Worm (Caenorhabditis elegans): Measurements from ENCODE around the gene cwn-2.

cwn-2 gene

DNA sequence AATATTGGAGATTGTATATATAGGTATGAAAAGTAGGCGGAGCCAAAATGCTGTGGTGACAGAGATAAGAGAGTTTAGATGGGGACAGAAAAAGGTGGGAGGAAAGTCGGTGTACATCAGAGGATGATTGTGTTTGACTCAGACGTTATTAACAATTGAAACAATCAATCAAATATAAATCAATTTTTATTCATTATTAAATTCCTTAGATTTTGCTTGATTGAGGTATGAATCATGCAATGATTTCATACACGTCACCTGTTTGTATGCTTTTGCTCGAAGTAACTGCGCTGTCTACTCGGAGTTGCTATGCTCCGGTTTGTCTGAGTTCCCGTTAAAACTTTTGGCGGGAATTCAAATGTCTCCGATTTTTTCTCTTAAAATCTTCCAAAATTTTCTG, 47.5 kb downstream of the cwn-2 start, which contains the start of gene C04G2.10:
TSS of gene C04G2.10 (plus strand) at position 301 of the 400 bp plus-strand sequence.
- TF ChIP-seq egl-27 (tag; optimal IDR thresholded peaks at IDR 0.05) (no peak), nhr-12 (tag; optimal IDR thresholded peaks at IDR 0.05) (no peak), skn-1 (tag; optimal IDR thresholded peaks at IDR 0.05) (no peak), lin-39 (tag; optimal IDR thresholded peaks at IDR 0.05) (no peak), ceh-82 (tag; optimal IDR thresholded peaks at IDR 0.05) (no peak), lin-15B (tag; optimal IDR thresholded peaks at IDR 0.05) (no peak), ztf-4 (tag; optimal IDR thresholded peaks at IDR 0.05) (no peak), nhr-28 (tag; optimal IDR thresholded peaks at IDR 0.05) (no peak), nhr-11 (tag; optimal IDR thresholded peaks at IDR 0.05) (no peak), mml-1 (tag; optimal IDR thresholded peaks at IDR 0.05) (no peak), ceh-9 (tag; optimal IDR thresholded peaks at IDR 0.05) (no peak), lsy-12 (tag; optimal IDR thresholded peaks at IDR 0.05) (no peak), eor-1 (tag; optimal IDR thresholded peaks at IDR 0.05) (no peak), nhr-25 (tag; optimal IDR thresholded peaks at IDR 0.05) (no peak), egl-5 (tag; optimal IDR thresholded peaks at IDR 0.05) (no peak), fkh-10 (GFP tag; optimal IDR thresholded peaks at IDR 0.05) (no peak), nhr-76 (tag; optimal IDR thresholded peaks at IDR 0.05) (no peak), fos-1 (tag; optimal IDR thresholded peaks at IDR 0.05) (no peak), nhr-23 (tag; optimal IDR thresholded peaks at IDR 0.05) (no peak), sea-2 (GFP tag; optimal IDR thresholded peaks at IDR 0.05) (no peak)

DNA sequence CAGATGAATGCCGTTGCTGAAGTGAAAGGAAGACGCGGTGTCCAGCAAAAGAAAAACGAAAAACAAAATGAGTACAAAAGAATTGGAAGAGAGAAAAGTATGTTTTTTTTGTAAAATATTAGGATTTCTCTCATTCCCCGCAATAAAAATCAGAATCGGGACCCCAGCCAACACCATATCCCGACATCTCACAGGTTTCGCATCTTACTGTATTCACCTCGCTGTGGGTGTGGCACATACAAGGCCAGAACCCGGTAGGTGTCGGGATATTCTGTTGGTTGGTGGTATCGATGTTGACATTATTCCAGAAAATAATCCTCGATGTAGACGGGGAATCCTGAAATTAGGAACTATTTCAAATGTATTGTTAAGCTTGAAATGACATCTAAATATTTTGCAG, 49.1 kb downstream of the cwn-2 start:
- no peak for TF ChIP-seq fkh-10 (GFP tag; optimal IDR thresholded peaks at IDR 0.05)
- no peak for TF ChIP-seq nfya-1 (tag; optimal IDR thresholded peaks at IDR 0.05; ENCODE audit: insufficient read depth)
- no peak for TF ChIP-seq nhr-12 (tag; optimal IDR thresholded peaks at IDR 0.05)
- TF ChIP-seq nhr-77 (tag; optimal IDR thresholded peaks at IDR 0.05): no peak
- no peak for TF ChIP-seq daf-12 (tag; optimal IDR thresholded peaks at IDR 0.05)
- TF ChIP-seq nhr-76 (tag; optimal IDR thresholded peaks at IDR 0.05): no peak

Data from whole organism, L3 larva.